Worm (Caenorhabditis elegans): ENCODE data around the gene K07F5.14.
"Not testable (repeated sequence)": the region's sequence is repeated elsewhere in the genome, so short reads cannot be mapped to it uniquely, and the experiment has no call there.

K07F5.14 gene

DNA sequence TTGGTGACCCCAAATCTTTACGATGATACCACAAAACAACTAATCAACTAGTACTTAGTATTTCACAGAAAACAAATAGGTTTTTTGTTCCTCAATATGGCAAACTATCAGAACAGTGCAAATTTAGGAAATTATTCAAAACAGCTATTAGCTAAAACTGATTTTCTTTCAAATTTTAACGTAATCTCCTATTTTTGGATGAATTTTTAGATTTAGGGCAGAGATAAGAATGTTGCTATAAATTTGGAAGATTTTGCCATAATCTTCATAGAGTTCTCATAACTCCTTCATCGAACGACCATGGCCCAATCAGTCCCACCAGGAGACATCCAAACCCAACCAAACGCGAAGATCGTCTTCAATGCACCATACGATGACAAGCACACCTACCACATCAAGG lies 24.7 kb upstream of the K07F5.14 start, which contains the start of gene msp-10:
Gene msp-10, plus strand, starts transcription at position 301 of the 400 bp plus-strand sequence.
- TF ChIP-seq atf-7 (tag; optimal IDR thresholded peaks at IDR 0.05); chd-7 (tag; optimal IDR thresholded peaks at IDR 0.05); attf-5 (GFP tag; optimal IDR thresholded peaks at IDR 0.05): not testable (repeated sequence)

DNA sequence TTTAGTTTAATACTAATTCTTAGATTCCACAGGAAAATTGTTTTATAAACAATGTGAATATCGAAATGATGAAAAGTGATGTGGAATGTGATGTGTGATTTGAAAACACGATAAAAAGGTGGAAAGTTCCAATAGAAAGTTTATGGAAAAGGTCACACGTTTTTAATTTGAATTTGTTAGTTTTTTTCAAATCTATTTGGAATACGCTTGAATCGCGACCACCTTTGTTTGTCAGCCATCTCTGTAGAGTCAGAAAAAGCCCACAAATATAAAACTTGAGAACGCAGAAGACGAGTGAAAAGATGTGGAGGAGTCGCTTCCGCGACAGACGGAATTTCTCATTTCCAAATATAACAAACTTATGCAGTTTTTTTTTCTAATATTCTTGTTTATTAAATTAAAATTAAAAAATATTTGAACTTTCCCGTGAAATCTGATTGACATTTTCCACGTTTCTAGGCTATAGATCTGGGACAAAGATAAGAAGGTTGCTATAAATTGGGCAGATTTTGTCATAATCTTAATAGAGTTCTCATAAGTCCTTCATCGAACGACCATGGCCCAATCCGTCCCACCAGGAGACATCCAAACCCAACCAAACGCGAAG lies 20.9 kb upstream of the K07F5.14 start, which contains the start of the genes kin-24 and msp-56:
Gene kin-24, minus strand, starts transcription at position 101 of the 607 bp plus-strand sequence.
Gene msp-56, plus strand, starts transcription at position 557 of the 607 bp plus-strand sequence.
- TF ChIP-seq attf-5 (GFP tag; optimal IDR thresholded peaks at IDR 0.05) (no peak), F49E8.2 (tag; optimal IDR thresholded peaks at IDR 0.05; ENCODE audit: insufficient read depth) (no peak), attf-6 (GFP tag; IDR thresholded peaks at IDR 0.05) (no peak)

DNA sequence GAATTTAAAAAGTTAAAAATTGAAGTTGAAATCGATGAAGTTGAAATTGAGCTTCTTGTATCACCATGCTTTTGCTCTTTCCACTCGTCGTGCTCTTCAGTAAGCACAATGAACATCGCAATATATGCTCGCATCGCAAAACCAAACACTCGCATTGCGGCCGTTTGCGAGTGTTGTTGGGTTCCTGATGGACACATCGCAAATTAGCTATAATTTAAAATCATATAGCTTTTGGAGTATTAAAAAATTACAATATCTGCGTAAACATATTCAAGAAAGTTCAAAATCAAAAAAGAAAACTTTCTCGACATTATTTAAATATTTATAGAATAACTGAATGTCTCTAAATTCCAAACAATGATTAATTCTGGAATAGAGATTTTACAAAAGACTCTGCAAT lies 19.9 kb upstream of the K07F5.14 start, which contains the start of gene K07F5.17:
Gene K07F5.17, plus strand, starts transcription at position 301 of the 400 bp plus-strand sequence.
- TF ChIP-seq pha-4 (tag; optimal IDR thresholded peaks at IDR 0.05) (no peak), tlf-1 (GFP tag; optimal IDR thresholded peaks at IDR 0.05) (no peak), lin-26 (GFP tag; IDR thresholded peaks at IDR 0.05) (no peak), hmg-20 (GFP tag; IDR thresholded peaks at IDR 0.05) (no peak), zim-3 (tag; optimal IDR thresholded peaks at IDR 0.05) (no peak)

DNA sequence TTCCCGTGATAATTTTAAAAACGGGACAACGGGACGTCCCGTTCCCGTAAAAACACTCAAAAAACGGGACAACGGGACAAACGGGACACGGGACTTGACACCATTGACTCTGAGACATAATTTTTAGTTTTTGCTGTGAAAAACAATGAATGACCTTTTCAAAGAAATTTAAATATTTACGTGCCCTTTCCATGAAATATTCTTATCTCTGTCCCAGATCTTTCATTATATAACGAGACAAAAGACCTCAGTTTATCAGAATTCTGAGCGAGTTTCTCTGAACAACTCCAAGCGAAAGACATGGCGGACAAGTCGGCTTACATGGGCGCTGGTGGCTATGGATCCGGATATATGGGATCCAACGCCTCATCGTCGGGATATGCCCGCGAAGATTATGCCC lies 18.3 kb upstream of the K07F5.14 start, which contains the start of gene nspd-2:
Gene nspd-2, plus strand, starts transcription at position 301 of the 400 bp plus-strand sequence.
- no peak for TF ChIP-seq ekl-4 (GFP tag; IDR thresholded peaks at IDR 0.05)
- no peak for TF ChIP-seq F37B4.10 (GFP tag; IDR thresholded peaks at IDR 0.05)
- no peak for TF ChIP-seq ZK185.1 (tag; optimal IDR thresholded peaks at IDR 0.05; ENCODE audit: poor library complexity, severe bottlenecking)
- TF ChIP-seq B0336.3 (GFP tag; IDR thresholded peaks at IDR 0.05): no peak
- no peak for TF ChIP-seq C17E4.6 (GFP tag; IDR thresholded peaks at IDR 0.05)
- no peak for TF ChIP-seq lin-26 (GFP tag; IDR thresholded peaks at IDR 0.05)
- TF ChIP-seq aptf-3 (GFP tag; IDR thresholded peaks at IDR 0.05): no peak
- TF ChIP-seq dpl-1 (GFP tag; optimal IDR thresholded peaks at IDR 0.05): no peak
- TF ChIP-seq Y53F4B.3 (GFP tag; IDR thresholded peaks at IDR 0.05): no peak
- no peak for TF ChIP-seq mel-28 (tag; optimal IDR thresholded peaks at IDR 0.05; ENCODE audit: borderline replicate concordance)
- TF ChIP-seq gei-17 (GFP tag; optimal IDR thresholded peaks at IDR 0.05): no peak
- TF ChIP-seq madf-10 (tag; optimal IDR thresholded peaks at IDR 0.05): no peak
- no peak for TF ChIP-seq pha-4 (tag; optimal IDR thresholded peaks at IDR 0.05)
- TF ChIP-seq ceh-100 (GFP tag; IDR thresholded peaks at IDR 0.05): no peak

DNA sequence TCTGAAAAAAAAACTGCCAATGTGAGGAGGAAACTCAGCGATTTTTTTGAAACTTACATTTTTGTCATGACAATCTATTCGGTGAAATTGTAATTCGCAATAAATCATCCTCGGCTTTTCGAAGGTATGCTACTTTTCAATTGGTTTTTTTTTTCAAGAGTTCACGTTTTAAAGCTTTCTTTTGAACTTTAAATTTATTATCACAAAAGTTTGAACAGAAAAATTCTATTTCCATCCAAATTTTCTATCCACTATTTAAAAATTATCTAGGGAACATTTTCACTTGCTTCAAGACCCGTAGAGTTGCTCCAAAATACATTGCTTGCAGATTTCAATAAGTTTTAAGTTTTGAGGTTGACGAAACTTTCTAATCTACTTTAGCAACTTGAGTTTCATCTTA lies 15.4 kb upstream of the K07F5.14 start, which contains the start of gene K07F5.6:
Gene K07F5.6, minus strand, starts transcription at position 101 of the 400 bp plus-strand sequence.
- TF ChIP-seq mel-28 (tag; optimal IDR thresholded peaks at IDR 0.05; ENCODE audit: borderline replicate concordance) (no peak), lag-1 (GFP tag; IDR thresholded peaks at IDR 0.05) (no peak), ceh-79 (tag; optimal IDR thresholded peaks at IDR 0.05) (no peak), nfyb-1 (GFP tag; IDR thresholded peaks at IDR 0.05) (no peak), nfya-1 (tag; optimal IDR thresholded peaks at IDR 0.05; ENCODE audit: borderline replicate concordance, insufficient read depth) (no peak), cebp-2 (GFP tag; IDR thresholded peaks at IDR 0.05) (no peak), F39B2.1 (GFP tag; IDR thresholded peaks at IDR 0.05) (no peak)

DNA sequence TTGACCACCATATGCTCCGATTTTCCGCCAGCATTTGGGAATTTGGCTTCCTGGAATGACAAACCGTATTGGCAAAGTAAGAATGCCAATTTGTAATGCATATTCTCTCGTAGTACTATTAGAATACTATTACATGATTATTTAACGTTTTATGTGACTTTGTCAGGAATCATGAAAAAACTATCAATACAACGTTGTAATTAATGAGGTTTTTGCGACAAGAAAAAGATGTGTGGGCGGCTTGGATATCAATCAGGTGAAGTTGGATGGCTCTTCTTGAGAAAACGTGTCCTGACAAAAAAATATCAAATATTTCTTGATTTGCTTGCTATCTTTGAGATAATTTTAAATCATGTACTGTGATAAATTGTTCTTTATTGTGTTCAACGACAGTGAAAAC lies 13.9 kb upstream of the K07F5.14 start, which contains the start of gene K07F5.7:
Gene K07F5.7, minus strand, starts transcription at position 101 of the 400 bp plus-strand sequence.
- TF ChIP-seq lir-1 (GFP tag; conservative IDR thresholded peaks at IDR 0.05) (no peak), zfh-2 (GFP tag; conservative IDR thresholded peaks at IDR 0.05) (no peak), ama-1 (optimal IDR thresholded peaks at IDR 0.05) (no peak), ama-1 (GFP tag; optimal IDR thresholded peaks at IDR 0.05) (no peak), him-1 (tag; optimal IDR thresholded peaks at IDR 0.05) (no peak), dox-1 (GFP tag; IDR thresholded peaks at IDR 0.05) (no peak), pbrm-1 (GFP tag; IDR thresholded peaks at IDR 0.05) (no peak), let-526 (GFP tag; IDR thresholded peaks at IDR 0.05) (no peak), F57A8.1 (GFP tag; optimal IDR thresholded peaks at IDR 0.05) (no peak), attf-3 (GFP tag; conservative IDR thresholded peaks at IDR 0.05) (no peak)
